Worm (Caenorhabditis elegans): Measurements from ENCODE around the gene vps-54.

Gene vps-54

DNA sequence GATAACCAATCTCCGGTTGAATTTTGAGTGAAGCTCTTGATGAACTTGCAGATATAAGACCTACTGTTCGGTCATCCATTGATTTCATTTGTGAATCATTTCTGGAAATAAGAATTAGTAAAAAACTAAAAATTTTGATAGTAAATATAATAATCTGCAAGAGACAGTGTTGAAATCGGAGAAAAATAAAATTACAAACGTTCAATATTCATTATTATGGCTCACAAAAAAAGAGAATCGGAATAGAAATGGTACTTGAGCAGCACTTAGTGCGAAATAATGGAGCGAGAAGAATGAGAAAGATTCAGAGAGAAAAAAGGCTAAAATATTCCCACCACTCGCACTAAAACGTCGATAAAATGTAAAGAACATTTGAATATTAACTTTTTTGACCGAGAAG, at the start of gene vps-54:
TSS of gene vps-54 (minus strand) at position 101 of the 400 bp plus-strand sequence.
- no peak for TF ChIP-seq tbx-11 (GFP tag; IDR thresholded peaks at IDR 0.05)
- TF ChIP-seq flt-1 (GFP tag; IDR thresholded peaks at IDR 0.05), result no peak
- no peak for TF ChIP-seq hmbx-1 (tag; optimal IDR thresholded peaks at IDR 0.05)
- no peak for TF ChIP-seq ets-7 (tag; optimal IDR thresholded peaks at IDR 0.05)
- no peak for TF ChIP-seq hnd-1 (tag; optimal IDR thresholded peaks at IDR 0.05)
- no peak for TF ChIP-seq pes-1 (GFP tag; IDR thresholded peaks at IDR 0.05)
- TF ChIP-seq tra-4 (tag; optimal IDR thresholded peaks at IDR 0.05), result no peak
- TF ChIP-seq ceh-36 (tag; optimal IDR thresholded peaks at IDR 0.05), result no peak
- no peak for TF ChIP-seq scrt-1 (GFP tag; IDR thresholded peaks at IDR 0.05)
- TF ChIP-seq F13C5.2 (tag; optimal IDR thresholded peaks at IDR 0.05), result no peak
- TF ChIP-seq tbx-37 (GFP tag; conservative IDR thresholded peaks at IDR 0.05), result no peak
- TF ChIP-seq hmg-4 (GFP tag; optimal IDR thresholded peaks at IDR 0.05), result no peak
- no peak for TF ChIP-seq ama-1 (optimal IDR thresholded peaks at IDR 0.05)
- TF ChIP-seq ceh-13 (GFP tag; optimal IDR thresholded peaks at IDR 0.05), result no peak
- TF ChIP-seq aly-1 (tag; optimal IDR thresholded peaks at IDR 0.05), result no peak

DNA sequence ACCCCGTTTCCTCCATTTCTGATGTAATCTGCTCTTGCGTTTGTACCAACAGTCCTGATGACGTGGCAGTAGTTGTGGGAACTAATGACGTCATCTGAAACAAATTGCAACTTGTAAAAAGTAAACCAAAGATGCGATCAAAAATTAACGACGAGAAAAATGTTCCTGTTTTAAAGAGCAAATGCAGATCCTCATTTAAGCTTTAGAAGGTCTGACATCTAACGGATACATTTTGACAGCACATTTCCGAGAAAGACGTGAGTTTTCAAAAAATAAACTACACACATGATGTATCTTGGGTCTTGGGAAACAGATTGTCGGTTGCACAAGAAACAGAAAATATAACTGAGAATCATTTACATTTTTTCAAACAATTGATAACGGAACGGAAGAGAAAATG, 39.3 kb upstream of the vps-54 start, which contains the start of gene H09F14.1:
TSS of gene H09F14.1 (minus strand) at position 101 of the 400 bp plus-strand sequence.
- no peak for TF ChIP-seq tbx-11 (GFP tag; IDR thresholded peaks at IDR 0.05)
- no peak for TF ChIP-seq ama-1 (optimal IDR thresholded peaks at IDR 0.05)
- TF ChIP-seq tbx-37 (GFP tag; conservative IDR thresholded peaks at IDR 0.05), result no peak
- TF ChIP-seq aly-1 (tag; optimal IDR thresholded peaks at IDR 0.05), result no peak
- TF ChIP-seq hmg-4 (GFP tag; optimal IDR thresholded peaks at IDR 0.05), result no peak
- TF ChIP-seq scrt-1 (GFP tag; IDR thresholded peaks at IDR 0.05), result no peak
- no peak for TF ChIP-seq F13C5.2 (tag; optimal IDR thresholded peaks at IDR 0.05)
- no peak for TF ChIP-seq sea-1 (GFP tag; conservative IDR thresholded peaks at IDR 0.05)
- no peak for TF ChIP-seq ceh-13 (GFP tag; optimal IDR thresholded peaks at IDR 0.05)

DNA sequence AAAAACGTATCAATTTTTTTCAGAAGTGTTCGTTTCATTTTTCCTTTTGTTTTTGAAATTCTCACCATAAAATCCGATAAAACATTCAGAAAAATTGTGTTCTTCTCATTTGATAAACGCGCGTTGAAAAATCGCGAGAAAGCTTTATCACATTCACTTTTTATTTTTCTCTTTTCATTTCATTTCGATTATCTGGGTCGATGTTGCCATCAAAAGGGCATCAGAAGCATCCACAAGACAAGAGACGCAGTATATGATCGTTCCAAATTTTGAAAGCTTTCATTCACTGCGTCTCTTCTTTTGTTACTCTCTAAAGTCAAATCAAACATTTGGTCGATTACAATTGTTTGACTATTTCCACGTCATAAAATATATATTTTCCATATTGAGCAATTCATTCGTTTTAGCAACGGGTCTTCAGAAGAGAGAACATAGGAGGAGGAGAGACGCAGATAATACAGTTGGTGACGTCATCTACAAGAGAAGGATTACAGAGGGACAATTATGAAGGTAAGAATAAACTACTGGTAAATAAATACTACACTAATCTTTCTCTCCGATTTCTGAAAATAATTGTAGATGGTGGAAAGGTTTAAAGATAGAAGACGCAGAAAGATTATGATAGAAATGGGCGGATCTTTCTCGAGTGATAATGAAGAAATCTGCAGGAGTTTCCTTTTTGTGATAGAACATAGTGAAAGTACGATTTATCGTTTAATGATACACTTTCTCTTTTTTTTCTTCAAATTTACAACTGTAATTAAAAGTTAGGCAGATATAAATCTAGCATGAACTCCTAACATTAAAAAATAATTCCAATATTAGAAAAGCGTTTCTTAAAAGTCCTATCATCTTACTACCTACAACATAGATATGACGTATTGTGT, 26.1 kb upstream of the vps-54 start, which contains the start of gene H27A22.1:
TSS of gene H27A22.1 (plus strand) at position 505 of the 887 bp plus-strand sequence.
- TF ChIP-seq hmbx-1 (tag; optimal IDR thresholded peaks at IDR 0.05), result no peak
- TF ChIP-seq B0310.2 (tag; optimal IDR thresholded peaks at IDR 0.05), result no peak
- no peak for TF ChIP-seq ama-1 (optimal IDR thresholded peaks at IDR 0.05)
- no peak for TF ChIP-seq hmg-4 (GFP tag; optimal IDR thresholded peaks at IDR 0.05)
- TF ChIP-seq F13C5.2 (tag; optimal IDR thresholded peaks at IDR 0.05), result no peak
- no peak for TF ChIP-seq pes-1 (GFP tag; IDR thresholded peaks at IDR 0.05)
- TF ChIP-seq ets-7 (tag; optimal IDR thresholded peaks at IDR 0.05), result no peak
- TF ChIP-seq ceh-13 (GFP tag; optimal IDR thresholded peaks at IDR 0.05), result no peak
- no peak for TF ChIP-seq ceh-36 (tag; optimal IDR thresholded peaks at IDR 0.05)
- no peak for TF ChIP-seq aly-1 (tag; optimal IDR thresholded peaks at IDR 0.05)

DNA sequence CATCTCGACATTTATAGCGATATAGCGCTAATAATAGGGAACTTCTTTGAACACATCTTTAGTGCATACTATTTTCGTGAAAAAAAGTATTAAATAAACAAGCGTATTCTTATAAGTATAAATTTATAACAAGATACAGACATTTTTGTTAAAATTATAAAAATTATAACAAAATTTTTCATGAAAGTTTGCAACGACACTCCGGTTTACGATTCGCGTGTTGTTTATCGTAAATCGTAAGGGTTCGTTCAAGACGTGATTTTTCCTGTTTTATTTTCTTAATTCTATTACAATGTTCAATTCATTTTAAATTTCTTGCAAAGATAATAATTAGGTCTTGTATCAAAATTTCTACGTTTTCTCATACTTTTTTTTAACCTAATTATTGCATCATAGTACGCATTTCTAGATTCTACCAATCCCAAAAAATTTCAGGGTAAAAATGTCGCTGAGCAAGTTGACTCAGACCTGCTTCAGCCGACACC, 22.5 kb upstream of the vps-54 start, which contains the start of gene scpl-4:
TSS of gene scpl-4 (plus strand) at position 435 of the 485 bp plus-strand sequence.
- no peak for TF ChIP-seq scrt-1 (GFP tag; IDR thresholded peaks at IDR 0.05)
- TF ChIP-seq tra-4 (tag; optimal IDR thresholded peaks at IDR 0.05), result no peak
- TF ChIP-seq ceh-36 (tag; optimal IDR thresholded peaks at IDR 0.05), result no peak
- TF ChIP-seq ama-1 (optimal IDR thresholded peaks at IDR 0.05), result no peak
- TF ChIP-seq flt-1 (GFP tag; IDR thresholded peaks at IDR 0.05), result no peak
- no peak for TF ChIP-seq hmg-4 (GFP tag; optimal IDR thresholded peaks at IDR 0.05)
- TF ChIP-seq B0310.2 (tag; optimal IDR thresholded peaks at IDR 0.05), result no peak
- no peak for TF ChIP-seq tbx-37 (GFP tag; conservative IDR thresholded peaks at IDR 0.05)
- TF ChIP-seq sea-1 (GFP tag; conservative IDR thresholded peaks at IDR 0.05), result no peak
- no peak for TF ChIP-seq pes-1 (GFP tag; IDR thresholded peaks at IDR 0.05)
- no peak for TF ChIP-seq tbx-11 (GFP tag; IDR thresholded peaks at IDR 0.05)
- no peak for TF ChIP-seq ceh-13 (GFP tag; optimal IDR thresholded peaks at IDR 0.05)
- TF ChIP-seq hnd-1 (tag; optimal IDR thresholded peaks at IDR 0.05), result no peak
- TF ChIP-seq ets-7 (tag; optimal IDR thresholded peaks at IDR 0.05), result no peak
- no peak for TF ChIP-seq hmbx-1 (tag; optimal IDR thresholded peaks at IDR 0.05)
- TF ChIP-seq aly-1 (tag; optimal IDR thresholded peaks at IDR 0.05), result no peak

DNA sequence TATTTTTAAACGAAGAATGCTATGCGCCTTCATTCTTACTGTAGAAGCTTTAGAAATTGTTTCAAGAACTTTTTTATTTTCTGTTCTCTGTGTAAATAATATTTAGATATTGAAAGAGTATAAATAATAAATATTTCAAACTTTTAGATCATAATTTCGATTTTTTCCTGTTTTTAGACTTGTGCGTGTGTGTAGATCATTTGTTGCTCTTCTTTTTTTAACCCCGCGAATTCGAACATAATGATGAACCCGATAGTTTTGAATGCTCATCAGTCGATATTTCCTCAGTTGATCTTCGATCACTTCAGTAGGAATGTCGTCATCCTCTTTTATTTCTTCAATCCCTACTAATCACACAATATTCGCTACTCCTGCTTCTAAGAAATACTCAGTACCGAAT, 21.0 kb upstream of the vps-54 start, which contains the start of gene T21C9.13:
TSS of gene T21C9.13 (plus strand) at position 33 of the 400 bp plus-strand sequence.
- no peak for TF ChIP-seq sea-1 (GFP tag; conservative IDR thresholded peaks at IDR 0.05)
- no peak for TF ChIP-seq hnd-1 (tag; optimal IDR thresholded peaks at IDR 0.05)
- no peak for TF ChIP-seq F13C5.2 (tag; optimal IDR thresholded peaks at IDR 0.05)
- no peak for TF ChIP-seq pes-1 (GFP tag; IDR thresholded peaks at IDR 0.05)
- no peak for TF ChIP-seq hmbx-1 (tag; optimal IDR thresholded peaks at IDR 0.05)
- TF ChIP-seq ceh-36 (tag; optimal IDR thresholded peaks at IDR 0.05), result no peak
- TF ChIP-seq ama-1 (optimal IDR thresholded peaks at IDR 0.05), result no peak
- TF ChIP-seq hmg-4 (GFP tag; optimal IDR thresholded peaks at IDR 0.05), result no peak
- TF ChIP-seq scrt-1 (GFP tag; IDR thresholded peaks at IDR 0.05), result no peak
- no peak for TF ChIP-seq tbx-11 (GFP tag; IDR thresholded peaks at IDR 0.05)
- no peak for TF ChIP-seq tbx-37 (GFP tag; conservative IDR thresholded peaks at IDR 0.05)
- no peak for TF ChIP-seq flt-1 (GFP tag; IDR thresholded peaks at IDR 0.05)

DNA sequence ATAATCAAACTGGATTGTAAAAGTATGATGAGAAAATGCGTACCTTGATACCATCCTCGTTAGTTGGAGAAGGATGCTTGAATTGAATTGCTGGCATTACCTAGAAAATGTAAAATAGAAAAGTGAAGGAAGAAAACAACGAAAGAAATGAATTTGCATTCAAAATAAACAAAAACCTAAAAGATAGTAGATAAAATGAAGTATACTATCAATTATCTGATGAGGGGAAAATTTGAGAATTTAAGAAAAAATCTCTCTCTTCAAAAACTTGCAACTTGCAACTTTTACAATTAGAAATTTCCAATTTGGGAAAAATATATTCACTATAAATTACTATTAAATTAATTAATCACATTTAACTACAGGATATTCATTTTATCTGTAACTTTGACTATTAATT, 18.6 kb upstream of the vps-54 start, which contains the start of gene T21C9.11:
TSS of gene T21C9.11 (minus strand) at position 101 of the 400 bp plus-strand sequence.
- TF ChIP-seq ceh-36 (tag; optimal IDR thresholded peaks at IDR 0.05) (no peak), ceh-13 (GFP tag; optimal IDR thresholded peaks at IDR 0.05) (no peak), tbx-37 (GFP tag; conservative IDR thresholded peaks at IDR 0.05) (no peak), pes-1 (GFP tag; IDR thresholded peaks at IDR 0.05) (no peak), tra-4 (tag; optimal IDR thresholded peaks at IDR 0.05) (no peak), ama-1 (optimal IDR thresholded peaks at IDR 0.05) (no peak), hmbx-1 (tag; optimal IDR thresholded peaks at IDR 0.05) (no peak), scrt-1 (GFP tag; IDR thresholded peaks at IDR 0.05) (no peak), hmg-4 (GFP tag; optimal IDR thresholded peaks at IDR 0.05) (no peak), ets-7 (tag; optimal IDR thresholded peaks at IDR 0.05) (no peak), hnd-1 (tag; optimal IDR thresholded peaks at IDR 0.05) (no peak), F13C5.2 (tag; optimal IDR thresholded peaks at IDR 0.05) (no peak), tbx-11 (GFP tag; IDR thresholded peaks at IDR 0.05) (no peak)

Measured in whole organism, early embryonic.